Worm (Caenorhabditis elegans) whole organism, L4 larva: ENCODE data around the gene xol-1.

Source experiments
- D1046.2 ChIP-seq: fragments of 200-800 bp; sonication (Bioruptor generic); IDR thresholded peaks from 2 replicates; pipeline ENCODE4 v1.3.6; 2022; ENCODE audit warnings: missing genetic modification characterization, missing compliant biosample characterization
- F10B5.3 ChIP-seq: sonication (generic microtip); optimal IDR thresholded peaks from 2 replicates; lab custom pipeline; 2016; ENCODE audit warnings: mild to moderate bottlenecking, missing genetic modification characterization, missing compliant biosample characterization
- F44E2.7 ChIP-seq: fragments of 200-800 bp; sonication (Bioruptor generic); IDR thresholded peaks from 2 replicates; pipeline ENCODE4 v2.1.2; 2022; ENCODE audit warnings: missing genetic modification characterization, missing compliant biosample characterization
- F49E8.2 ChIP-seq: sonication (generic microtip); optimal IDR thresholded peaks from 2 replicates; lab custom pipeline; 2016; ENCODE audit warnings: missing compliant biosample characterization, mild to moderate bottlenecking, missing genetic modification characterization, borderline replicate concordance
- Y75B8A.6 ChIP-seq: fragments of 200-800 bp; sonication (Bioruptor generic); IDR thresholded peaks from 2 replicates; pipeline ENCODE4 v1.3.6; 2022; ENCODE audit warnings: missing genetic modification reagents, missing genetic modification characterization, missing compliant biosample characterization
- ZK546.5 ChIP-seq, 2 experiments: sonication (generic microtip); optimal IDR thresholded peaks; 2 replicates each; lab custom pipeline; 2017; ENCODE audit warnings: missing biosample characterization in 2 of 2, missing genetic modification characterization in 2 of 2
- aha-1 ChIP-seq: fragments of 150-350 bp; peaks from one replicate; lab custom pipeline; 2014; ENCODE audit warnings: missing biosample characterization, missing genetic modification characterization
- aly-2 ChIP-seq: sonication (generic microtip); optimal IDR thresholded peaks from 2 replicates; lab custom pipeline; 2018; ENCODE audit warnings: missing biosample characterization, missing genetic modification characterization
- ceh-28 ChIP-seq: fragments of 150-350 bp; optimal IDR thresholded peaks from 2 replicates; lab custom pipeline; 2014; ENCODE audit warnings: missing biosample characterization, missing genetic modification reagents, missing genetic modification characterization
- ces-1 ChIP-seq: fragments of 150-350 bp; sonication (generic microtip); optimal IDR thresholded peaks from 4 replicates; lab custom pipeline; 2014; ENCODE audit warnings: missing biosample characterization, missing genetic modification reagents, missing genetic modification characterization
- cey-2 ChIP-seq: sonication (generic microtip); optimal IDR thresholded peaks from 3 replicates; lab custom pipeline; 2017; ENCODE audit warnings: missing genetic modification characterization, mild to moderate bottlenecking, missing compliant biosample characterization, antibody characterized with exemption, borderline replicate concordance; ENCODE audit not compliant: insufficient read depth
- daf-12 ChIP-seq: fragments of 150-350 bp; optimal IDR thresholded peaks from 2 replicates; lab custom pipeline; 2014; ENCODE audit warnings: missing biosample characterization, missing genetic modification reagents, missing genetic modification characterization
- daf-16 ChIP-seq, 3 experiments: sonication (generic microtip); optimal IDR thresholded peaks; 2 replicates each; lab custom pipeline; 2016 to 2017; ENCODE audit warnings: missing genetic modification characterization in 3 of 3, missing genetic modification reagents in 3 of 3, mild to moderate bottlenecking in 2 of 3, missing compliant biosample characterization in 2 of 3, missing biosample characterization in 1 of 3, moderate library complexity in 1 of 3
- egl-27 ChIP-seq: sonication (generic microtip); optimal IDR thresholded peaks from 3 replicates; lab custom pipeline; 2017; ENCODE audit warnings: missing biosample characterization, missing genetic modification reagents, missing genetic modification characterization
- egl-43 ChIP-seq: fragments of 200-800 bp; sonication (Bioruptor generic); IDR thresholded peaks from 2 replicates; pipeline ENCODE4 v1.3.6; 2022; ENCODE audit warnings: missing genetic modification reagents, missing genetic modification characterization, missing compliant biosample characterization
- fkh-10 ChIP-seq: fragments of 150-350 bp; optimal IDR thresholded peaks from 2 replicates; lab custom pipeline; 2014; ENCODE audit warnings: missing biosample characterization, missing genetic modification reagents, missing genetic modification characterization
- hif-1 ChIP-seq, 2 experiments: sonication (generic microtip); optimal IDR thresholded peaks; 2 replicates each; lab custom pipeline; 2016 to 2017; ENCODE audit warnings: missing compliant biosample characterization in 2 of 2, missing genetic modification characterization in 2 of 2, missing genetic modification reagents in 2 of 2, missing genotype in 2 of 2, mild to moderate bottlenecking in 1 of 2
- hlh-11 ChIP-seq: fragments of 200-800 bp; sonication (Bioruptor generic); optimal IDR thresholded peaks from 2 replicates; lab custom pipeline; 2018; ENCODE audit warnings: mild to moderate bottlenecking, missing genetic modification characterization, missing compliant biosample characterization
- hlh-30 ChIP-seq: sonication (generic microtip); optimal IDR thresholded peaks from 2 replicates; lab custom pipeline; 2017; ENCODE audit warnings: antibody characterized with exemption, mild to moderate bottlenecking, missing genetic modification characterization, missing compliant biosample characterization; ENCODE audit not compliant: insufficient read depth
- lin-13 ChIP-seq: fragments of 150-350 bp; optimal IDR thresholded peaks from 2 replicates; lab custom pipeline; 2014; ENCODE audit warnings: missing biosample characterization, missing genetic modification reagents, missing genetic modification characterization
- madf-5 ChIP-seq, 2 experiments: fragments of 200-800 bp; sonication (Bioruptor generic); IDR thresholded peaks; 2 replicates each; pipeline ENCODE4 v1.3.6; 2022; ENCODE audit warnings: missing compliant biosample characterization in 2 of 2, missing genetic modification characterization in 2 of 2
- mdl-1 ChIP-seq, 2 experiments: fragments of 150-350 bp in 1 of 2; sonication (generic microtip) in 1 of 2; optimal IDR thresholded peaks; 2 replicates each; lab custom pipeline; 2014 to 2017; ENCODE audit warnings: missing biosample characterization in 2 of 2, missing genetic modification characterization in 2 of 2
- mes-2 ChIP-seq: sonication (generic microtip); optimal IDR thresholded peaks from 2 replicates; lab custom pipeline; 2016; ENCODE audit warnings: missing genotype, mild to moderate bottlenecking, missing genetic modification characterization, missing compliant biosample characterization; ENCODE audit not compliant: poor library complexity, severe bottlenecking
- mxl-3 ChIP-seq: fragments of 200-800 bp; sonication (Bioruptor generic); optimal IDR thresholded peaks from 2 replicates; lab custom pipeline; 2018; ENCODE audit warnings: mild to moderate bottlenecking, missing genetic modification characterization, missing compliant biosample characterization
- nhr-102 ChIP-seq: sonication (generic microtip); optimal IDR thresholded peaks from 2 replicates; lab custom pipeline; 2016; ENCODE audit warnings: mild to moderate bottlenecking, missing genetic modification characterization, moderate library complexity, missing compliant biosample characterization
- nhr-111 ChIP-seq: fragments of 200-800 bp; sonication (Bioruptor generic); optimal IDR thresholded peaks from 2 replicates; lab custom pipeline; 2018; ENCODE audit warnings: mild to moderate bottlenecking, missing genetic modification characterization, missing compliant biosample characterization
- nhr-48 ChIP-seq: sonication (generic microtip); optimal IDR thresholded peaks from 2 replicates; lab custom pipeline; 2016; ENCODE audit warnings: mild to moderate bottlenecking, missing genetic modification characterization, missing compliant biosample characterization
- nhr-6 ChIP-seq: fragments of 150-350 bp; optimal IDR thresholded peaks from 2 replicates; lab custom pipeline; 2014; ENCODE audit warnings: missing biosample characterization, missing genetic modification characterization
- nhr-76 ChIP-seq: fragments of 150-350 bp; optimal IDR thresholded peaks from 2 replicates; lab custom pipeline; 2014; ENCODE audit warnings: missing biosample characterization, missing genetic modification characterization
- pha-4 ChIP-seq, 2 experiments: fragments of 150-350 bp in 1 of 2; fragments of 200-800 bp in 1 of 2; sonication (Bioruptor generic) in 1 of 2; IDR thresholded peaks in 1 of 2; optimal IDR thresholded peaks in 1 of 2; 2 replicates each; pipeline versions ENCODE4 v1.3.6 to Lab custom; 2014 to 2022; ENCODE audit warnings: missing genetic modification characterization in 2 of 2, missing genetic modification reagents in 2 of 2, missing biosample characterization in 1 of 2, missing compliant biosample characterization in 1 of 2
- saeg-2 ChIP-seq: fragments of 200-800 bp; sonication (Bioruptor generic); IDR thresholded peaks from 2 replicates; pipeline ENCODE4 v1.3.6; 2022; ENCODE audit warnings: missing genetic modification reagents, missing genetic modification characterization, missing compliant biosample characterization
- set-16 ChIP-seq: fragments of 200-800 bp; sonication (Bioruptor generic); IDR thresholded peaks from 2 replicates; pipeline ENCODE4 v1.3.6; 2022; ENCODE audit warnings: missing genetic modification reagents, missing genetic modification characterization, missing compliant biosample characterization
- snpc-1.2 ChIP-seq: fragments of 200-800 bp; sonication (Bioruptor generic); IDR thresholded peaks from 2 replicates; pipeline ENCODE4 v1.3.6; 2022; ENCODE audit warnings: missing genetic modification reagents, missing genetic modification characterization, missing compliant biosample characterization
- spr-3 ChIP-seq: fragments of 200-800 bp; sonication (Bioruptor generic); optimal IDR thresholded peaks from 2 replicates; lab custom pipeline; 2018; ENCODE audit warnings: mild to moderate bottlenecking, missing genetic modification characterization, missing compliant biosample characterization
- unc-130 ChIP-seq: sonication (generic microtip); optimal IDR thresholded peaks from 2 replicates; lab custom pipeline; 2016; ENCODE audit warnings: missing genetic modification reagents, missing genetic modification characterization, missing compliant biosample characterization
- unc-62 ChIP-seq, 3 experiments: fragments of 150-350 bp in 1 of 3; sonication (generic microtip); optimal IDR thresholded peaks in 2 of 3; peaks in 1 of 3; 1 replicate in 1 of 3; 2 replicates in 2 of 3; lab custom pipeline; 2014 to 2017; ENCODE audit warnings: missing biosample characterization in 3 of 3, missing genetic modification characterization in 3 of 3, missing genetic modification reagents in 3 of 3, missing genotype in 1 of 3
- vab-7 ChIP-seq: fragments of 200-800 bp; sonication (Bioruptor generic); IDR thresholded peaks from 2 replicates; pipeline ENCODE4 v1.3.6; 2022; ENCODE audit warnings: missing genetic modification reagents, missing genetic modification characterization, missing compliant biosample characterization
- zag-1 ChIP-seq: fragments of 150-350 bp; optimal IDR thresholded peaks from 2 replicates; lab custom pipeline; 2014; ENCODE audit warnings: missing biosample characterization, missing genetic modification characterization
- zfp-3 ChIP-seq: fragments of 200-800 bp; sonication (Bioruptor generic); conservative IDR thresholded peaks from 2 replicates; pipeline ENCODE4 v1.3.6; 2022; ENCODE audit warnings: missing genetic modification reagents, missing genetic modification characterization, missing compliant biosample characterization

Gene xol-1

ce11 chrX:7998942-7999341, 42.2 kb upstream of the xol-1 start:
- TF ChIP-seq unc-62 (GFP tag; optimal IDR thresholded peaks at IDR 0.05 in 1 of 2; lab: Kevin White, UChicago) (peak in 1 of 2 experiments; percentile 37), unc-62 (tag; optimal IDR thresholded peaks at IDR 0.05; lab: Kevin White, UChicago) (no peak), pha-4 (GFP tag; IDR thresholded peaks at IDR 0.05; lab: Robert Waterston, UW) (no peak), pha-4 (tag; optimal IDR thresholded peaks at IDR 0.05; lab: Kevin White, UChicago) (no peak), mdl-1 (tag; optimal IDR thresholded peaks at IDR 0.05; lab: Kevin White, UChicago) (no peak), madf-5 (GFP tag; IDR thresholded peaks at IDR 0.05; lab: Robert Waterston, UW) (no peak), hif-1 (tag; optimal IDR thresholded peaks at IDR 0.05; lab: Kevin White, UChicago) (no peak), daf-12 (tag; lab: Kevin White, UChicago) (no peak), daf-16 (GFP tag; optimal IDR thresholded peaks at IDR 0.05; lab: Kevin White, UChicago) (no peak), daf-16 (tag; optimal IDR thresholded peaks at IDR 0.05; lab: Kevin White, UChicago) (no peak), F49E8.2 (tag; lab: Kevin White, UChicago) (no peak)
- TF ChIP-seq, all 104 proteins: peak for 1

- peak; percentile 18 for TF ChIP-seq aha-1 (tag; lab: Kevin White, UChicago)
- no peak for TF ChIP-seq nhr-111 (GFP tag; lab: Kevin White, UChicago)
- no peak for TF ChIP-seq F10B5.3 (tag; lab: Kevin White, UChicago)
- TF ChIP-seq egl-43 (GFP tag; lab: Robert Waterston, UW): no peak
- peak; percentile 76; the same call in 1 of the 2 replicates for TF ChIP-seq set-16
These were observed 37.5 kb upstream of the xol-1 start, which contains the start of the genes F45E1.1 and F45E1.2 for ce11 chrX:8003663-8004062. F45E1.1 (plus strand) TSS chrX:8003682. F45E1.2 (plus strand) TSS chrX:8003733.

ce11 chrX:8004845-8005244, 36.3 kb upstream of the xol-1 start:
- peak; percentile 10 for TF ChIP-seq mxl-3 (GFP tag; lab: Kevin White, UChicago)
- TF ChIP-seq aha-1 (tag; lab: Kevin White, UChicago): peak; percentile 52
- peak in 1 of 2 experiments; percentile 18 for TF ChIP-seq unc-62 (GFP tag; optimal IDR thresholded peaks at IDR 0.05 in 1 of 2; lab: Kevin White, UChicago)
- TF ChIP-seq unc-62 (tag; optimal IDR thresholded peaks at IDR 0.05; lab: Kevin White, UChicago): no peak
- no peak for TF ChIP-seq aly-2 (tag; lab: Kevin White, UChicago)
- TF ChIP-seq daf-16 (GFP tag; optimal IDR thresholded peaks at IDR 0.05; lab: Kevin White, UChicago): no peak
- TF ChIP-seq daf-16 (tag; optimal IDR thresholded peaks at IDR 0.05; lab: Kevin White, UChicago): no peak
- TF ChIP-seq, all 104 proteins: peak for 3

- no peak for TF ChIP-seq ZK546.5 (tag; optimal IDR thresholded peaks at IDR 0.05; lab: Kevin White, UChicago)
- peak; percentile 61 for TF ChIP-seq aha-1 (tag; lab: Kevin White, UChicago)
- no peak for TF ChIP-seq daf-12 (tag; lab: Kevin White, UChicago)
- TF ChIP-seq unc-62 (GFP tag; optimal IDR thresholded peaks at IDR 0.05 in 1 of 2; lab: Kevin White, UChicago): peak in 1 of 2 experiments; percentile 56
- TF ChIP-seq unc-62 (tag; optimal IDR thresholded peaks at IDR 0.05; lab: Kevin White, UChicago): no peak
- TF ChIP-seq lin-13: no peak
- no peak for TF ChIP-seq mes-2 (tag; lab: Kevin White, UChicago)
- TF ChIP-seq hlh-11 (tag; lab: Kevin White, UChicago): no peak
- TF ChIP-seq snpc-1.2: no peak
- TF ChIP-seq D1046.2 (GFP tag; lab: Robert Waterston, UW): no peak
- TF ChIP-seq Y75B8A.6: no peak
- TF ChIP-seq fkh-10 (GFP tag; lab: Kevin White, UChicago): no peak
- TF ChIP-seq ces-1 (GFP tag; lab: Kevin White, UChicago): no peak
- no peak for TF ChIP-seq nhr-102 (tag; lab: Kevin White, UChicago)
- no peak for TF ChIP-seq egl-43 (GFP tag; lab: Robert Waterston, UW)
- TF ChIP-seq egl-27 (tag; lab: Kevin White, UChicago): no peak
These were observed 35.1 kb upstream of the xol-1 start for ce11 chrX:8005967-8006366.

- TF ChIP-seq zag-1 (tag; lab: Kevin White, UChicago): no peak
- no peak for TF ChIP-seq spr-3 (GFP tag; lab: Kevin White, UChicago)
- TF ChIP-seq ces-1 (GFP tag; lab: Kevin White, UChicago): no peak
- TF ChIP-seq cey-2 (tag; lab: Kevin White, UChicago): no peak
- no peak for TF ChIP-seq ceh-28 (tag; lab: Kevin White, UChicago)
- no peak for TF ChIP-seq vab-7 (GFP tag; lab: Robert Waterston, UW)
- TF ChIP-seq nhr-6: no peak
- no peak for TF ChIP-seq saeg-2 (GFP tag; lab: Robert Waterston, UW)
- peak in 1 of 2 experiments; percentile 69 for TF ChIP-seq unc-62 (GFP tag; optimal IDR thresholded peaks at IDR 0.05 in 1 of 2; lab: Kevin White, UChicago)
- TF ChIP-seq unc-62 (tag; optimal IDR thresholded peaks at IDR 0.05; lab: Kevin White, UChicago): no peak
- no peak for TF ChIP-seq nhr-48 (tag; lab: Kevin White, UChicago)
- TF ChIP-seq mxl-3 (GFP tag; lab: Kevin White, UChicago): no peak
- TF ChIP-seq nhr-76 (tag; lab: Kevin White, UChicago): no peak
- TF ChIP-seq F44E2.7 (GFP tag; lab: Robert Waterston, UW): no peak
- TF ChIP-seq unc-130 (GFP tag; lab: Kevin White, UChicago): no peak
- peak; percentile 54 for TF ChIP-seq hlh-30 (tag; lab: Kevin White, UChicago)
- no peak for TF ChIP-seq zfp-3 (GFP tag; lab: Robert Waterston, UW)
These were observed 30.5 kb upstream of the xol-1 start for ce11 chrX:8010652-8011051.
